Fruit fly (Drosophila melanogaster) whole organism, embryonic: ENCODE measurements around the gene H15.
A peak's percentile ranks its signal among the peaks of the same experiment; 100 is the strongest.

Experiments
- ATbp ChIP-seq: fragments of 200-800 bp; sonication (Bioruptor generic); optimal IDR thresholded peaks from 2 replicates; lab custom pipeline; 2017; ENCODE audit warnings: missing biosample characterization, mild to moderate bottlenecking, missing genetic modification characterization, missing genetic modification reagents
- BtbVII ChIP-seq: fragments of 200-800 bp; sonication (Bioruptor generic); optimal IDR thresholded peaks from 3 replicates; lab custom pipeline; 2017; ENCODE audit warnings: missing biosample characterization, mild to moderate bottlenecking, missing genetic modification characterization
- CG10147 ChIP-seq: fragments of 200-800 bp; sonication (Bioruptor generic); optimal IDR thresholded peaks from 2 replicates; lab custom pipeline; 2019; ENCODE audit warnings: missing biosample characterization, mild to moderate bottlenecking, missing genetic modification characterization, moderate library complexity
- CG10543 ChIP-seq: fragments of 200-800 bp; sonication (Bioruptor generic); optimal IDR thresholded peaks from 3 replicates; lab custom pipeline; 2017; ENCODE audit warnings: missing biosample characterization, mild to moderate bottlenecking, missing genetic modification characterization, moderate library complexity
- CG11504 ChIP-seq: fragments of 200-800 bp; sonication (Bioruptor generic); optimal IDR thresholded peaks from 3 replicates; lab custom pipeline; 2019; ENCODE audit warnings: missing biosample characterization, mild to moderate bottlenecking, missing genetic modification characterization, moderate library complexity
- CG11696 ChIP-seq: fragments of 200-800 bp; sonication (Bioruptor generic); IDR thresholded peaks from 2 replicates; pipeline ENCODE4 v1.3.6; 2022; ENCODE audit warnings: missing biosample characterization, missing genetic modification characterization
- CG12219 ChIP-seq: fragments of 200-800 bp; sonication (Bioruptor generic); optimal IDR thresholded peaks from 3 replicates; lab custom pipeline; 2018; ENCODE audit warnings: missing biosample characterization, mild to moderate bottlenecking, missing genetic modification characterization
- CG13775 ChIP-seq: fragments of 200-800 bp; sonication (Bioruptor generic); optimal IDR thresholded peaks from 3 replicates; lab custom pipeline; 2017; ENCODE audit warnings: missing biosample characterization, mild to moderate bottlenecking, missing genetic modification characterization
- CG13894 ChIP-seq: fragments of 200-800 bp; sonication (Bioruptor generic); optimal IDR thresholded peaks from 3 replicates; lab custom pipeline; 2018; ENCODE audit warnings: missing biosample characterization, mild to moderate bottlenecking, missing genetic modification characterization, moderate library complexity
- CG16813 ChIP-seq: fragments of 200-800 bp; sonication (Bioruptor generic); IDR thresholded peaks from 3 replicates; pipeline ENCODE4 v1.3.6; 2022; ENCODE audit warnings: missing biosample characterization, missing genetic modification characterization; ENCODE audit not compliant: partially characterized antibody
- CG17568 ChIP-seq: fragments of 200-800 bp; sonication (Bioruptor generic); optimal IDR thresholded peaks from 2 replicates; lab custom pipeline; 2018; ENCODE audit warnings: missing biosample characterization, mild to moderate bottlenecking, missing genetic modification characterization, moderate library complexity
- CG18262 ChIP-seq: fragments of 200-800 bp; optimal IDR thresholded peaks from 3 replicates; lab custom pipeline; 2019; ENCODE audit warnings: missing biosample characterization, mild to moderate bottlenecking, missing genetic modification characterization, moderate library complexity
- CG18764 ChIP-seq: fragments of 200-800 bp; sonication (Bioruptor generic); optimal IDR thresholded peaks from 3 replicates; lab custom pipeline; 2016; ENCODE audit warnings: missing biosample characterization, missing genetic modification characterization
- CG4404 ChIP-seq: fragments of 200-800 bp; sonication (Bioruptor generic); IDR thresholded peaks from 2 replicates; pipeline ENCODE4 v1.3.6; 2022; ENCODE audit warnings: missing biosample characterization, missing genetic modification characterization
- CG4820 ChIP-seq: fragments of 200-800 bp; sonication (Bioruptor generic); optimal IDR thresholded peaks from 3 replicates; lab custom pipeline; 2016; ENCODE audit warnings: missing biosample characterization, missing genetic modification characterization
- CG4854 ChIP-seq: fragments of 200-800 bp; sonication (Bioruptor generic); optimal IDR thresholded peaks from 2 replicates; lab custom pipeline; 2016; ENCODE audit warnings: missing biosample characterization, missing genetic modification characterization, inconsistent platforms
- CG5245 ChIP-seq: fragments of 200-800 bp; sonication (Bioruptor generic); optimal IDR thresholded peaks from 3 replicates; lab custom pipeline; 2016; ENCODE audit warnings: missing biosample characterization, missing genetic modification characterization
- CG7928 ChIP-seq: fragments of 200-800 bp; sonication (Bioruptor generic); optimal IDR thresholded peaks from 2 replicates; lab custom pipeline; 2017; ENCODE audit warnings: missing biosample characterization, mild to moderate bottlenecking, missing genetic modification characterization
- CG8944 ChIP-seq: fragments of 200-800 bp; sonication (Bioruptor generic); optimal IDR thresholded peaks from 3 replicates; lab custom pipeline; 2016; ENCODE audit warnings: missing biosample characterization, missing genetic modification characterization
- CG9437 ChIP-seq: fragments of 200-800 bp; sonication (Bioruptor generic); optimal IDR thresholded peaks from 2 replicates; lab custom pipeline; 2018; ENCODE audit warnings: missing biosample characterization, mild to moderate bottlenecking, missing genetic modification characterization
- CG9727 ChIP-seq: fragments of 200-800 bp; sonication (Bioruptor generic); optimal IDR thresholded peaks from 3 replicates; lab custom pipeline; 2017; ENCODE audit warnings: missing biosample characterization, mild to moderate bottlenecking, missing genetic modification characterization
- D ChIP-seq, 2 experiments: fragments of 200-800 bp in 1 of 2; fragments of >200 bp in 1 of 2; sonication (Bioruptor generic) in 1 of 2; optimal IDR thresholded peaks; 2 replicates in 1 of 2; 3 replicates in 1 of 2; lab custom pipeline; 2017; ENCODE audit warnings: mild to moderate bottlenecking in 1 of 2, missing biosample characterization in 1 of 2, missing genetic modification characterization in 1 of 2, missing genetic modification reagents in 1 of 2
- Dad ChIP-seq: fragments of 200-800 bp; sonication (Bioruptor generic); optimal IDR thresholded peaks from 3 replicates; lab custom pipeline; 2016; ENCODE audit warnings: missing biosample characterization, missing genetic modification characterization
- Fer1 ChIP-seq: fragments of 200-800 bp; sonication (Bioruptor generic); optimal IDR thresholded peaks from 2 replicates; lab custom pipeline; 2017; ENCODE audit warnings: missing biosample characterization, mild to moderate bottlenecking, missing genetic modification characterization
- H15 ChIP-seq: fragments of 200-800 bp; sonication (Bioruptor generic); IDR thresholded peaks from 3 replicates; pipeline ENCODE4 v1.3.6; 2022; ENCODE audit warnings: missing biosample characterization, missing genetic modification characterization
- Med ChIP-seq: fragments of 200-800 bp; sonication (Bioruptor generic); peaks from one replicate; lab custom pipeline; 2016; ENCODE audit warnings: missing biosample characterization, missing genetic modification characterization, mild to moderate bottlenecking, inconsistent platforms, moderate library complexity
- Neu2 ChIP-seq: fragments of 200-800 bp; sonication (Bioruptor generic); optimal IDR thresholded peaks from 3 replicates; lab custom pipeline; 2016; ENCODE audit warnings: missing biosample characterization, missing genetic modification characterization, borderline replicate concordance
- Nf-YC ChIP-seq: fragments of 200-800 bp; optimal IDR thresholded peaks from 3 replicates; lab custom pipeline; 2019; ENCODE audit warnings: missing biosample characterization, mild to moderate bottlenecking, missing genetic modification characterization, moderate library complexity
- Opbp ChIP-seq: fragments of 200-800 bp; sonication (Bioruptor generic); IDR thresholded peaks from 3 replicates; pipeline ENCODE4 v1.3.6; 2022; ENCODE audit warnings: missing biosample characterization, missing genetic modification characterization; ENCODE audit not compliant: partially characterized antibody
- Scr ChIP-seq: fragments of 200-800 bp; sonication (Bioruptor generic); IDR thresholded peaks from 2 replicates; pipeline ENCODE4 v1.3.6; 2022; ENCODE audit warnings: missing biosample characterization, missing genetic modification characterization; ENCODE audit not compliant: partially characterized antibody
- Sox102F ChIP-seq: fragments of 200-800 bp; sonication (Bioruptor generic); optimal IDR thresholded peaks from 2 replicates; lab custom pipeline; 2018; ENCODE audit warnings: missing biosample characterization, mild to moderate bottlenecking, missing genetic modification characterization, moderate library complexity
- Xbp1 ChIP-seq: fragments of 200-800 bp; sonication (Bioruptor generic); optimal IDR thresholded peaks from 3 replicates; lab custom pipeline; 2016; ENCODE audit warnings: missing biosample characterization, mild to moderate bottlenecking, missing genetic modification characterization
- Xrp1 ChIP-seq: fragments of 200-800 bp; sonication (Bioruptor generic); IDR thresholded peaks from 2 replicates; pipeline ENCODE4 v1.3.6; 2022; ENCODE audit warnings: missing biosample characterization, missing genetic modification characterization
- br ChIP-seq: fragments of >200 bp; optimal IDR thresholded peaks from 2 replicates; lab custom pipeline; 2017
- caup ChIP-seq: fragments of 200-800 bp; sonication (Bioruptor generic); optimal IDR thresholded peaks from 3 replicates; lab custom pipeline; 2017; ENCODE audit warnings: missing biosample characterization, mild to moderate bottlenecking, missing genetic modification characterization, moderate library complexity; ENCODE audit not compliant: severe bottlenecking
- ewg ChIP-seq: fragments of 200-800 bp; sonication (Bioruptor generic); optimal IDR thresholded peaks from 3 replicates; lab custom pipeline; 2017; ENCODE audit warnings: mild to moderate bottlenecking, missing biosample characterization, missing genetic modification reagents, missing genetic modification characterization
- gce ChIP-seq: fragments of 200-800 bp; sonication (Bioruptor generic); IDR thresholded peaks from 3 replicates; pipeline ENCODE4 v1.3.6; 2022; ENCODE audit warnings: missing biosample characterization, missing genetic modification characterization
- h ChIP-seq: fragments of >200 bp; optimal IDR thresholded peaks from 2 replicates; lab custom pipeline; 2017
- hbn ChIP-seq: fragments of 200-800 bp; sonication (Bioruptor generic); IDR thresholded peaks from 2 replicates; pipeline ENCODE4 v1.3.6; 2022; ENCODE audit warnings: missing biosample characterization, missing genetic modification characterization; ENCODE audit not compliant: partially characterized antibody
- jing ChIP-seq: fragments of 200-800 bp; sonication (Bioruptor generic); optimal IDR thresholded peaks from 2 replicates; lab custom pipeline; 2018; ENCODE audit warnings: missing biosample characterization, mild to moderate bottlenecking, missing genetic modification characterization
- klu ChIP-seq: fragments of 200-800 bp; sonication (Bioruptor generic); IDR thresholded peaks from 2 replicates; pipeline ENCODE4 v1.3.6; 2022; ENCODE audit warnings: missing biosample characterization, missing genetic modification characterization
- lov ChIP-seq, 2 experiments: fragments of 200-800 bp in 1 of 2; fragments of >200 bp in 1 of 2; sonication (Bioruptor generic) in 1 of 2; IDR thresholded peaks in 1 of 2; optimal IDR thresholded peaks in 1 of 2; 2 replicates in 1 of 2; 3 replicates in 1 of 2; pipeline versions ENCODE4 v1.3.6 to Lab custom; 2017 to 2022; ENCODE audit warnings: missing biosample characterization in 1 of 2, missing genetic modification characterization in 1 of 2
- mld ChIP-seq: fragments of 200-800 bp; sonication (Bioruptor generic); IDR thresholded peaks from 3 replicates; pipeline ENCODE4 v1.3.6; 2022; ENCODE audit warnings: missing biosample characterization, missing genetic modification characterization; ENCODE audit not compliant: partially characterized antibody
- prd ChIP-seq, 3 experiments: fragments of >200 bp in 2 of 3; fragments of 200-800 bp in 1 of 3; sonication (Bioruptor generic) in 1 of 3; optimal IDR thresholded peaks in 2 of 3; IDR thresholded peaks in 1 of 3; 2 replicates in 2 of 3; 3 replicates in 1 of 3; pipeline versions ENCODE4 v1.3.6 to Lab custom; 2017 to 2022; ENCODE audit warnings: missing biosample characterization in 1 of 3, missing genetic modification characterization in 1 of 3
- trem ChIP-seq: fragments of 200-800 bp; optimal IDR thresholded peaks from 3 replicates; lab custom pipeline; 2019; ENCODE audit warnings: missing biosample characterization, mild to moderate bottlenecking, missing genetic modification characterization, moderate library complexity
- twi ChIP-seq: fragments of 200-800 bp; optimal IDR thresholded peaks from 2 replicates; lab custom pipeline; 2019; ENCODE audit warnings: missing biosample characterization, mild to moderate bottlenecking, missing genetic modification characterization, moderate library complexity
- yki ChIP-seq: fragments of >200 bp; optimal IDR thresholded peaks from 3 replicates; lab custom pipeline; 2018
- zfh1 ChIP-seq: fragments of 200-800 bp; sonication (Bioruptor generic); IDR thresholded peaks from 3 replicates; pipeline ENCODE4 v1.3.6; 2022; ENCODE audit warnings: missing biosample characterization, missing genetic modification characterization

Gene H15

dm6 chr2L:5378829-5379228, 25.3 kb upstream of the H15 start (continued):
- TF ChIP-seq ewg (GFP tag; lab: Kevin White, UChicago) (no peak), CG11504 (peak; percentile 46), CG4820 (GFP tag; lab: Kevin White, UChicago) (peak; percentile 0), CG7928 (no peak), CG10147 (GFP tag; lab: Kevin White, UChicago) (no peak), D (optimal IDR thresholded peaks at IDR 0.05; lab: Kevin White, UChicago) (no peak), D (GFP tag; optimal IDR thresholded peaks at IDR 0.05; lab: Kevin White, UChicago) (peak; percentile 11), ATbp (GFP tag; lab: Kevin White, UChicago) (no peak), Xbp1 (GFP tag; lab: Kevin White, UChicago) (no peak), Dad (GFP tag; lab: Kevin White, UChicago) (no peak), BtbVII (no peak), Neu2 (GFP tag; lab: Kevin White, UChicago) (no peak), CG13894 (tag; lab: Kevin White, UChicago) (no peak), br (lab: Kevin White, UChicago) (no peak), CG8944 (GFP tag; lab: Kevin White, UChicago) (no peak), Fer1 (GFP tag; lab: Kevin White, UChicago) (no peak), trem (tag; lab: Kevin White, UChicago) (peak; percentile 2), caup (GFP tag; lab: Kevin White, UChicago) (no peak), h (lab: Kevin White, UChicago) (no peak), Nf-YC (tag; lab: Kevin White, UChicago) (no peak), mld (GFP tag; lab: Robert Waterston, UW) (no peak), CG13775 (no peak), CG12219 (no peak), Scr (GFP tag; lab: Robert Waterston, UW) (no peak), hbn (GFP tag; lab: Robert Waterston, UW) (no peak), Sox102F (GFP tag; lab: Kevin White, UChicago) (peak; percentile 43), CG5245 (GFP tag; lab: Kevin White, UChicago) (no peak), CG10543 (no peak), Opbp (no peak), klu (GFP tag; lab: Robert Waterston, UW) (no peak), jing (GFP tag; lab: Kevin White, UChicago) (no peak), lov (optimal IDR thresholded peaks at IDR 0.05; lab: Kevin White, UChicago) (no peak), lov (GFP tag; IDR thresholded peaks at IDR 0.05; lab: Robert Waterston, UW) (no peak), yki (lab: Kevin White, UChicago) (no peak), CG16813 (GFP tag; lab: Robert Waterston, UW) (no peak), CG17568 (no peak)

dm6 chr2L:5381305-5381973, 22.6 kb upstream of the H15 start:
- TF ChIP-seq Med (GFP tag; lab: Kevin White, UChicago) (peak; percentile 42), CG9727 (GFP tag; lab: Kevin White, UChicago) (peak; percentile 1), CG11696 (GFP tag; lab: Robert Waterston, UW) (peak; percentile 84), CG18764 (GFP tag; lab: Kevin White, UChicago) (no peak), CG4404 (GFP tag; lab: Robert Waterston, UW) (peak; percentile 48), zfh1 (GFP tag; lab: Robert Waterston, UW) (peak; percentile 16; the same call in 1 of the 3 replicates), CG18262 (tag; lab: Kevin White, UChicago) (no peak), H15 (GFP tag; lab: Robert Waterston, UW) (peak; percentile 47; the same call in 1 of the 3 replicates), CG9437 (no peak), CG4854 (GFP tag; lab: Kevin White, UChicago) (no peak), D (optimal IDR thresholded peaks at IDR 0.05; lab: Kevin White, UChicago) (peak; percentile 69), D (GFP tag; optimal IDR thresholded peaks at IDR 0.05; lab: Kevin White, UChicago) (no peak), twi (tag; lab: Kevin White, UChicago) (peak; percentile 84), gce (GFP tag; lab: Robert Waterston, UW) (no peak), prd (optimal IDR thresholded peaks at IDR 0.05; lab: Kevin White, UChicago) (no peak), prd (GFP tag; IDR thresholded peaks at IDR 0.05; lab: Robert Waterston, UW) (peak; percentile 44; the same call in 2 of the 3 replicates), Xrp1 (GFP tag; lab: Robert Waterston, UW) (peak; percentile 9; the same call in 1 of the 2 replicates)
